Fruit fly (Drosophila melanogaster) whole organism: ENCODE results near the gene klar.

Experiments used
- EcR ChIP-seq, 2 experiments: fragments of >200 bp; optimal IDR thresholded peaks; 2 replicates each; lab custom pipeline; 2017; ENCODE audit warnings: missing biosample characterization in 2 of 2, missing genetic modification characterization in 2 of 2, missing genetic modification reagents in 2 of 2
- psq ChIP-seq: fragments of >200 bp; optimal IDR thresholded peaks from 2 replicates; lab custom pipeline; 2017

DNA sequence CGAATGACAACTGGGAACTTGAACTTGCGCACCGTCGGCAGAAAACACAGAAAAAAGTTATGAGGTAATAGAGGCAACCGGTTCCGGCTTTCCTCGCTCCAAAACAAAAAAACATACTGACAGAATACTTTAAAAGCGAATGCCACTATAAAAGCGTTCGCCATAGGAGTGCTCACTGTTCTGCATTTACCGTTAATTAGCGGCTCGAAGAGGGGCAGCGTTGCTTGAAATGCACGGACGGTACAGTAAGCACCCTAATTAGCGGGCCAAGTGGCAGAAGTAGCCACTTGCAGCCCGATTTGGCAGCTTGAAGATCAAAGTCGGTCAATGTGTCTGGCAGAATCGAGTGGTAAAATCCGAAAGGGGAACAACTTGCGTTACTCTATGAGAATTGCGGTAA lies 100.9 kb downstream of the klar start:
- TF ChIP-seq psq: no peak
- TF ChIP-seq EcR (GFP tag; optimal IDR thresholded peaks at IDR 0.05; lab: Kevin White, UChicago): no peak
